Fruit fly (Drosophila melanogaster) whole organism, embryonic: ENCODE data around the gene Pdxk.
A peak's percentile ranks its signal among the peaks of the same experiment; 100 is the strongest.

Experiments used
- Atf6 ChIP-seq: fragments of 200-800 bp; sonication (Bioruptor generic); IDR thresholded peaks from 2 replicates; pipeline ENCODE4 v1.3.6; 2022; ENCODE audit warnings: missing biosample characterization, missing genetic modification characterization
- CG10209 ChIP-seq: fragments of 200-800 bp; sonication (Bioruptor generic); optimal IDR thresholded peaks from 3 replicates; lab custom pipeline; 2017; ENCODE audit warnings: missing biosample characterization, mild to moderate bottlenecking, missing genetic modification characterization, missing genetic modification reagents
- CG10321 ChIP-seq: fragments of 200-800 bp; sonication (Bioruptor generic); IDR thresholded peaks from 2 replicates; pipeline ENCODE4 v1.3.6; 2022; ENCODE audit warnings: missing biosample characterization, missing genetic modification characterization
- CG11093 ChIP-seq: fragments of 200-800 bp; sonication (Bioruptor generic); IDR thresholded peaks from 3 replicates; pipeline ENCODE4 v1.3.6; 2022; ENCODE audit warnings: missing biosample characterization, missing genetic modification characterization
- CG11456 ChIP-seq: fragments of 200-800 bp; sonication (Bioruptor generic); IDR thresholded peaks from 3 replicates; pipeline ENCODE4 v1.3.6; 2022; ENCODE audit warnings: missing biosample characterization, missing genetic modification characterization
- CG12071 ChIP-seq: fragments of 200-800 bp; sonication (Bioruptor generic); optimal IDR thresholded peaks from 3 replicates; lab custom pipeline; 2018; ENCODE audit warnings: missing biosample characterization, mild to moderate bottlenecking, missing genetic modification characterization
- CG13123 ChIP-seq: fragments of 200-800 bp; sonication (Bioruptor generic); optimal IDR thresholded peaks from 2 replicates; lab custom pipeline; 2016; ENCODE audit warnings: missing biosample characterization, missing genetic modification characterization
- CG17802 ChIP-seq: fragments of 200-800 bp; sonication (Bioruptor generic); optimal IDR thresholded peaks from 2 replicates; lab custom pipeline; 2018; ENCODE audit warnings: missing biosample characterization, mild to moderate bottlenecking, missing genetic modification characterization, moderate library complexity
- CG1792 ChIP-seq: fragments of 200-800 bp; sonication (Bioruptor generic); optimal IDR thresholded peaks from 2 replicates; lab custom pipeline; 2016; ENCODE audit warnings: missing biosample characterization, missing genetic modification characterization
- CG18764 ChIP-seq: fragments of 200-800 bp; sonication (Bioruptor generic); optimal IDR thresholded peaks from 3 replicates; lab custom pipeline; 2016; ENCODE audit warnings: missing biosample characterization, missing genetic modification characterization
- CG2889 ChIP-seq: fragments of 200-800 bp; sonication (Bioruptor generic); IDR thresholded peaks from 3 replicates; pipeline ENCODE4 v1.3.6; 2022; ENCODE audit warnings: missing biosample characterization, missing genetic modification characterization
- CG34422 ChIP-seq: fragments of 200-800 bp; sonication (Bioruptor generic); IDR thresholded peaks from 3 replicates; pipeline ENCODE4 v1.3.6; 2022; ENCODE audit warnings: missing biosample characterization, missing genetic modification characterization
- CG6654 ChIP-seq: fragments of 200-800 bp; sonication (Bioruptor generic); optimal IDR thresholded peaks from 2 replicates; lab custom pipeline; 2017; ENCODE audit warnings: missing biosample characterization, mild to moderate bottlenecking, missing genetic modification characterization
- CG7357 ChIP-seq: fragments of 200-800 bp; sonication (Bioruptor generic); IDR thresholded peaks from 3 replicates; pipeline ENCODE4 v1.3.6; 2022; ENCODE audit warnings: missing biosample characterization, missing genetic modification characterization
- CG8765 ChIP-seq: fragments of 200-800 bp; sonication (Bioruptor generic); IDR thresholded peaks from 2 replicates; pipeline ENCODE4 v1.3.6; 2022; ENCODE audit warnings: missing biosample characterization, missing genetic modification characterization
- CG9215 ChIP-seq: fragments of 200-800 bp; sonication (Bioruptor generic); IDR thresholded peaks from 2 replicates; pipeline ENCODE4 v1.3.6; 2022; ENCODE audit warnings: missing biosample characterization, missing genetic modification characterization
- CG9727 ChIP-seq: fragments of 200-800 bp; sonication (Bioruptor generic); optimal IDR thresholded peaks from 3 replicates; lab custom pipeline; 2017; ENCODE audit warnings: missing biosample characterization, mild to moderate bottlenecking, missing genetic modification characterization
- D19B ChIP-seq: fragments of 200-800 bp; sonication (Bioruptor generic); optimal IDR thresholded peaks from 2 replicates; lab custom pipeline; 2017; ENCODE audit warnings: missing biosample characterization, mild to moderate bottlenecking, missing genetic modification characterization
- Drgx ChIP-seq: fragments of 200-800 bp; sonication (Bioruptor generic); IDR thresholded peaks from 2 replicates; pipeline ENCODE4 v1.3.6; 2022; ENCODE audit warnings: missing biosample characterization, missing genetic modification characterization
- Fer1 ChIP-seq: fragments of 200-800 bp; sonication (Bioruptor generic); optimal IDR thresholded peaks from 2 replicates; lab custom pipeline; 2017; ENCODE audit warnings: missing biosample characterization, mild to moderate bottlenecking, missing genetic modification characterization
- GATAe ChIP-seq: fragments of 200-800 bp; sonication (Bioruptor generic); conservative IDR thresholded peaks from 2 replicates; pipeline ENCODE4 v1.3.6; 2022; ENCODE audit warnings: missing biosample characterization, missing genetic modification characterization
- Hey ChIP-seq: fragments of 200-800 bp; sonication (Bioruptor generic); optimal IDR thresholded peaks from 3 replicates; lab custom pipeline; 2018; ENCODE audit warnings: missing biosample characterization, mild to moderate bottlenecking, missing genetic modification characterization
- Hmr ChIP-seq: fragments of 200-800 bp; sonication (Bioruptor generic); optimal IDR thresholded peaks from 3 replicates; lab custom pipeline; 2017; ENCODE audit warnings: mild to moderate bottlenecking, missing biosample characterization, missing genetic modification reagents, missing genetic modification characterization
- Hr51 ChIP-seq, 2 experiments: fragments of 200-800 bp; sonication (Bioruptor generic); optimal IDR thresholded peaks; 2 replicates in 1 of 2; 3 replicates in 1 of 2; lab custom pipeline; 2016 to 2018; ENCODE audit warnings: missing biosample characterization in 2 of 2, missing genetic modification characterization in 2 of 2, mild to moderate bottlenecking in 1 of 2, moderate library complexity in 1 of 2
- Lhr ChIP-seq: fragments of 200-800 bp; sonication (Bioruptor generic); optimal IDR thresholded peaks from 3 replicates; lab custom pipeline; 2017; ENCODE audit warnings: mild to moderate bottlenecking, missing biosample characterization, missing genetic modification reagents, missing genetic modification characterization
- MBD-R2 ChIP-seq: fragments of 200-800 bp; sonication (Bioruptor generic); IDR thresholded peaks from 2 replicates; pipeline ENCODE4 v1.3.6; 2022; ENCODE audit warnings: missing biosample characterization, missing genetic modification characterization
- Max ChIP-seq: fragments of 200-800 bp; sonication (Bioruptor generic); optimal IDR thresholded peaks from 2 replicates; lab custom pipeline; 2016; ENCODE audit warnings: missing biosample characterization, mild to moderate bottlenecking, missing genetic modification characterization
- Myb ChIP-seq: fragments of 200-800 bp; sonication (Bioruptor generic); optimal IDR thresholded peaks from 2 replicates; lab custom pipeline; 2016; ENCODE audit warnings: missing biosample characterization, missing genetic modification characterization
- NfI ChIP-seq: fragments of 200-800 bp; sonication (Bioruptor generic); optimal IDR thresholded peaks from 3 replicates; lab custom pipeline; 2018; ENCODE audit warnings: missing biosample characterization, mild to moderate bottlenecking, missing genetic modification characterization, moderate library complexity
- Oli ChIP-seq: fragments of 200-800 bp; sonication (Bioruptor generic); optimal IDR thresholded peaks from 2 replicates; lab custom pipeline; 2018; ENCODE audit warnings: missing biosample characterization, mild to moderate bottlenecking, missing genetic modification characterization, moderate library complexity
- Ravus ChIP-seq: fragments of 200-800 bp; sonication (Bioruptor generic); IDR thresholded peaks from 2 replicates; pipeline ENCODE4 v1.3.6; 2022; ENCODE audit warnings: missing biosample characterization, missing genetic modification characterization
- Rfx ChIP-seq: fragments of 200-800 bp; sonication (Bioruptor generic); IDR thresholded peaks from 2 replicates; pipeline ENCODE4 v1.3.6; 2022; ENCODE audit warnings: missing biosample characterization, missing genetic modification characterization
- Sox100B ChIP-seq: fragments of 200-800 bp; sonication (Bioruptor generic); optimal IDR thresholded peaks from 3 replicates; lab custom pipeline; 2018; ENCODE audit warnings: missing biosample characterization, mild to moderate bottlenecking, missing genetic modification characterization
- Taf1 ChIP-seq: fragments of 200-800 bp; sonication (Bioruptor generic); IDR thresholded peaks from 2 replicates; pipeline ENCODE4 v1.3.6; 2022; ENCODE audit warnings: missing biosample characterization, missing genetic modification characterization
- Usf ChIP-seq: fragments of 200-800 bp; sonication (Bioruptor generic); optimal IDR thresholded peaks from 2 replicates; lab custom pipeline; 2017; ENCODE audit warnings: missing genotype, missing biosample characterization, missing genetic modification characterization
- br ChIP-seq: fragments of >200 bp; optimal IDR thresholded peaks from 2 replicates; lab custom pipeline; 2017
- chinmo ChIP-seq: fragments of 200-800 bp; sonication (Bioruptor generic); IDR thresholded peaks from 4 replicates; pipeline ENCODE4 v1.3.6; 2022; ENCODE audit warnings: missing biosample characterization, missing genetic modification characterization; ENCODE audit not compliant: partially characterized antibody
- dati ChIP-seq: fragments of 200-800 bp; sonication (Bioruptor generic); IDR thresholded peaks from 2 replicates; pipeline ENCODE4 v1.3.6; 2022; ENCODE audit warnings: missing biosample characterization, missing genetic modification characterization
- dm ChIP-seq: fragments of 200-800 bp; sonication (Bioruptor generic); optimal IDR thresholded peaks from 3 replicates; lab custom pipeline; 2016; ENCODE audit warnings: missing biosample characterization, missing genetic modification characterization
- gce ChIP-seq: fragments of 200-800 bp; sonication (Bioruptor generic); IDR thresholded peaks from 3 replicates; pipeline ENCODE4 v1.3.6; 2022; ENCODE audit warnings: missing biosample characterization, missing genetic modification characterization
- grau ChIP-seq: fragments of 200-800 bp; optimal IDR thresholded peaks from 3 replicates; lab custom pipeline; 2019; ENCODE audit warnings: missing biosample characterization, mild to moderate bottlenecking, missing genetic modification characterization, moderate library complexity
- hth ChIP-seq: fragments of >200 bp; optimal IDR thresholded peaks from 2 replicates; lab custom pipeline; 2017; ENCODE audit warnings: inconsistent platforms
- lola ChIP-seq, 3 experiments: fragments of >200 bp in 2 of 3; fragments of 200-800 bp in 1 of 3; sonication (Bioruptor generic) in 1 of 3; optimal IDR thresholded peaks; 2 replicates each; lab custom pipeline; 2017 to 2019; ENCODE audit warnings: missing biosample characterization in 3 of 3, missing genetic modification characterization in 3 of 3, mild to moderate bottlenecking in 1 of 3, moderate library complexity in 1 of 3
- org-1 ChIP-seq: fragments of 200-800 bp; sonication (Bioruptor generic); optimal IDR thresholded peaks from 2 replicates; lab custom pipeline; 2017; ENCODE audit warnings: missing biosample characterization, missing genetic modification characterization
- p53 ChIP-seq: fragments of 200-800 bp; sonication (Bioruptor generic); optimal IDR thresholded peaks from 2 replicates; lab custom pipeline; 2016; ENCODE audit warnings: missing biosample characterization, missing genetic modification characterization
- pfk ChIP-seq: fragments of 200-800 bp; sonication (Bioruptor generic); optimal IDR thresholded peaks from 2 replicates; lab custom pipeline; 2018; ENCODE audit warnings: missing biosample characterization, mild to moderate bottlenecking, missing genetic modification characterization, moderate library complexity
- row ChIP-seq: fragments of 200-800 bp; sonication (Bioruptor generic); IDR thresholded peaks from 3 replicates; pipeline ENCODE4 v1.3.6; 2022; ENCODE audit warnings: missing biosample characterization, missing genetic modification characterization
- schlank ChIP-seq: fragments of 200-800 bp; sonication (Bioruptor generic); optimal IDR thresholded peaks from 2 replicates; lab custom pipeline; 2018; ENCODE audit warnings: missing biosample characterization, mild to moderate bottlenecking, missing genetic modification characterization
- slou ChIP-seq: fragments of 200-800 bp; sonication (Bioruptor generic); optimal IDR thresholded peaks from 3 replicates; lab custom pipeline; 2016; ENCODE audit warnings: missing biosample characterization, missing genetic modification characterization
- unc-4 ChIP-seq: fragments of 200-800 bp; sonication (Bioruptor generic); IDR thresholded peaks from 2 replicates; pipeline ENCODE4 v1.3.6; 2022; ENCODE audit warnings: missing biosample characterization, missing genetic modification characterization; ENCODE audit not compliant: partially characterized antibody
- vfl ChIP-seq: fragments of 200-800 bp; sonication (Bioruptor generic); optimal IDR thresholded peaks from 2 replicates; lab custom pipeline; 2016; ENCODE audit warnings: missing biosample characterization, missing genetic modification characterization
- wor ChIP-seq: fragments of 200-800 bp; sonication (Bioruptor generic); IDR thresholded peaks from 2 replicates; pipeline ENCODE4 v1.3.6; 2022; ENCODE audit warnings: missing biosample characterization, missing genetic modification characterization

Pdxk gene

DNA sequence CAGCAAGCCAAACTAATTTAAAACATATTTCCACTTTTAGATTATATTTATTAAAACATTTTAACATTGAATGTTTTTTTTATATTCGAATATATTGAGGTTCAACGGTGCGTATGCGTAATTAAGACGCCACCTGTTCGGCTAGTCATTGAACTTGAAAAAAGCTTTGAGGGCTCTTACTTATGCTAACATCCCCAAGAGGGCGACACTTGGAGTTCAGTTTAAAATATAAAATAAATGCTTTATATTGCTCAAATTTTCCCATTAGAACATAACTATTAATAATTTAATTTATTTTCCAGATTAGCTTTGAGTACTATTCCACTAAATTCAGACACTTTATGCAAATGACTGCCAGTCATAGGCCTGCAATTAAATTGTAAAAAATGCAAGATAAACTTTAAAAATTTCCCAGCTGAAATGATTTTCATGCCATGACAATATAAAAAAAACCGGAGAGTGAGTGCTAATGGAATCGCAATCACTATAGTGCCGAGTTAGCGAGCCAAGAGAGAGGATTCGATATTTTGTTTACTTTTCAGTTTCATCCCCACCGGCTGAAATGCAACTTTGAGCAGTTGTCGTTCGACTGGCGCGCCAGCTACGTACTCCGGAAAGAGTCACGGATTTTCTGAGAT lies 26.3 kb upstream of the Pdxk start, which contains the start of gene PGRP-LA (continued):
- TF ChIP-seq row (0 out of 3 replicates have a peak, but pooled peaks have one; percentile 9), dm (no peak), CG18764 (no peak), CG17802 (tag; lab: Kevin White, UChicago) (no peak), grau (tag; lab: Kevin White, UChicago) (peak; percentile 39), wor (no peak), Myb (GFP tag; lab: Kevin White, UChicago) (peak; percentile 54), unc-4 (GFP tag; lab: Robert Waterston, UW) (no peak), CG2889 (GFP tag; lab: Robert Waterston, UW) (no peak), Taf1 (GFP tag; lab: Robert Waterston, UW) (no peak), CG8765 (GFP tag; lab: Robert Waterston, UW) (no peak), CG9727 (no peak), slou (no peak), Hey (no peak), CG12071 (no peak), Drgx (GFP tag; lab: Robert Waterston, UW) (no peak), CG11456 (GFP tag; lab: Robert Waterston, UW) (peak; percentile 84), CG34422 (GFP tag; lab: Robert Waterston, UW) (no peak), Fer1 (GFP tag; lab: Kevin White, UChicago) (no peak), CG6654 (no peak), CG9215 (no peak), Oli (tag; lab: Kevin White, UChicago) (peak; percentile 27), br (lab: Kevin White, UChicago) (no peak), MBD-R2 (GFP tag; lab: Robert Waterston, UW) (no peak), Rfx (GFP tag; lab: Robert Waterston, UW) (peak; percentile 84), CG11093 (no peak), Hmr (GFP tag; lab: Kevin White, UChicago) (peak; percentile 27), lola (GFP tag; optimal IDR thresholded peaks at IDR 0.05; lab: Kevin White, UChicago) (no peak), CG13123 (GFP tag; lab: Kevin White, UChicago) (no peak), Hr51 (GFP tag; optimal IDR thresholded peaks at IDR 0.05; lab: Kevin White, UChicago) (peak in 1 of 2 experiments; percentile 52), Ravus (GFP tag; lab: Robert Waterston, UW) (no peak), org-1 (no peak), schlank (tag; lab: Kevin White, UChicago) (no peak), CG7357 (no peak), p53 (GFP tag; lab: Kevin White, UChicago) (no peak), CG1792 (GFP tag; lab: Kevin White, UChicago) (no peak), CG10209 (GFP tag; lab: Kevin White, UChicago) (no peak), dati (GFP tag; lab: Robert Waterston, UW) (no peak), gce (GFP tag; lab: Robert Waterston, UW) (no peak), D19B (GFP tag; lab: Kevin White, UChicago) (no peak), GATAe (GFP tag; lab: Robert Waterston, UW) (no peak), Lhr (GFP tag; lab: Kevin White, UChicago) (no peak), pfk (GFP tag; lab: Kevin White, UChicago) (no peak), vfl (GFP tag; lab: Kevin White, UChicago) (no peak), NfI (GFP tag; lab: Kevin White, UChicago) (peak; percentile 46), Atf6 (GFP tag; lab: Robert Waterston, UW) (no peak), hth (lab: Kevin White, UChicago) (no peak), CG10321 (no peak), chinmo (no peak), Sox100B (peak; percentile 20), Usf (no peak), Max (GFP tag; lab: Kevin White, UChicago) (no peak)
